Fruit fly (Drosophila melanogaster): ENCODE results near the gene CG5177.

DNA sequence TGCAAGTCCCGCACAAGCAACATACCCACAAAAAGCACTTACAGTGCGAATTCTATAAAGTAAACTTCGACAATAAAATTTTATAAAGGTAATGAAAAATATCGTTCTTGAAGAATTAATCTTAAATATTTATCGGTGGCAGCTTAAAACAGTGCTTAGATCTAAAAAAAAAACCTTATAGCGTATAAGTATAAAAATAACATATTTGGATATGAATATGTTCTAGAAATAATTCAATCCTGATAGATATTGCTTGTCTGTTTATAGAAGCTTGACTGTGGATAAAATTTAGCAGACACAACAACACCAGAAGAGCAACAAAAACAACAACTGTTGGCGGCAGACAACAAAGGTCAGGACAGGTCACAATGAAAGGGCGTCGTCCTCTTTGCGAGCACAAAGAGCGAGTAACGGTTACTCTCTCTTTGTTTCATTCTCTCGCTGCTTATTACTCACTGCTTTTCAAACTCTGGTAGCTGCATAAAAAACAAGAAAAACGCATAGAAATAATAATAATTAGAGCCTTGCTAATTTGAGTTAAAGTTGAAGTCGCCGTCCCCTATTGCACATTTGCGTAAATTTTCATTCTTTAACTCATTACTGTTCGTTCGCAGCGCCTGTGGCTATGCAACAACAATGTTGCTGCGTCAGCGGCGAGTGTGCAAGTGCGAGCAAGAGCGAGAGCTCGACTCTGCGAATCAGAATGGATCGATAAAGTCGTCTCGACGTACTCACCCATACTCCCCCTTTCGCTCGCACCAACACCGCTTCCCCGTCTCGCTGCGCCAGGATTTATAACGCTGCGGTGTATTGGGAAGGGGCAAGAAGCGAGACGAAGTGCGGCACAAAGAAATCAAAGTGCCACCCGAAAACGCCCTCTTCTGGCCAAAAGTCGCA, 14.6 kb downstream of the CG5177 start:
- TF ChIP-seq aop (GFP tag; IDR thresholded peaks at IDR 0.05) (no peak), insv (GFP tag; optimal IDR thresholded peaks at IDR 0.05) (no peak), kah (GFP tag; optimal IDR thresholded peaks at IDR 0.05) (no peak), schlank (tag; optimal IDR thresholded peaks at IDR 0.05) (no peak), ac (GFP tag; optimal IDR thresholded peaks at IDR 0.05) (no peak), Side (GFP tag; optimal IDR thresholded peaks at IDR 0.05) (no peak), CG12236 (GFP tag; optimal IDR thresholded peaks at IDR 0.05) (no peak), Gug (GFP tag; IDR thresholded peaks at IDR 0.05) (no peak), hkb (optimal IDR thresholded peaks at IDR 0.05) (no peak), hkb (GFP tag; IDR thresholded peaks at IDR 0.05) (no peak), pum (GFP tag; optimal IDR thresholded peaks at IDR 0.05) (no peak), psq (GFP tag; optimal IDR thresholded peaks at IDR 0.05) (no peak), CTCF (GFP tag; optimal IDR thresholded peaks at IDR 0.05) (peak; percentile 89), CG16779 (GFP tag; IDR thresholded peaks at IDR 0.05) (no peak)

Measured in whole organism, embryonic.